Worm (Caenorhabditis elegans) whole organism, L3 larva: Measurements from ENCODE around the gene F44B9.5.

Experiments used
- aly-2 ChIP-seq: fragments of 150-350 bp; optimal IDR thresholded peaks from 2 replicates; lab custom pipeline; 2014; ENCODE audit warnings: missing biosample characterization, missing genetic modification characterization
- ama-1 ChIP-seq: fragments of 150-350 bp; optimal IDR thresholded peaks from 2 replicates; lab custom pipeline; 2018
- daf-12 ChIP-seq: fragments of 150-350 bp; optimal IDR thresholded peaks from 2 replicates; lab custom pipeline; 2014; ENCODE audit warnings: missing biosample characterization, missing genetic modification reagents, missing genetic modification characterization
- elt-1 ChIP-seq: fragments of 150-350 bp; optimal IDR thresholded peaks from 2 replicates; lab custom pipeline; 2014; ENCODE audit warnings: missing biosample characterization, missing genetic modification characterization
- elt-3 ChIP-seq, 3 experiments: fragments of 150-350 bp in 1 of 3; sonication (generic microtip) in 2 of 3; optimal IDR thresholded peaks; 2 replicates in 2 of 3; 4 replicates in 1 of 3; lab custom pipeline; 2014 to 2017; ENCODE audit warnings: missing biosample characterization in 3 of 3, missing genetic modification characterization in 3 of 3
- lin-15B ChIP-seq: fragments of 150-350 bp; optimal IDR thresholded peaks from 2 replicates; lab custom pipeline; 2014; ENCODE audit warnings: missing biosample characterization, missing genetic modification characterization
- mdl-1 ChIP-seq: fragments of 150-350 bp; optimal IDR thresholded peaks from 2 replicates; lab custom pipeline; 2014; ENCODE audit warnings: missing biosample characterization, missing genetic modification characterization
- nhr-11 ChIP-seq: fragments of 150-350 bp; optimal IDR thresholded peaks from 2 replicates; lab custom pipeline; 2014; ENCODE audit warnings: missing biosample characterization, missing genetic modification characterization
- nhr-12 ChIP-seq: fragments of 150-350 bp; optimal IDR thresholded peaks from 2 replicates; lab custom pipeline; 2014; ENCODE audit warnings: missing biosample characterization, missing genetic modification characterization
- nhr-77 ChIP-seq: fragments of 150-350 bp; optimal IDR thresholded peaks from 2 replicates; lab custom pipeline; 2014; ENCODE audit warnings: missing biosample characterization, missing genetic modification characterization
- sea-2 ChIP-seq: fragments of 150-350 bp; sonication (generic microtip); optimal IDR thresholded peaks from 4 replicates; lab custom pipeline; 2014; ENCODE audit warnings: missing biosample characterization, missing genetic modification reagents, missing genetic modification characterization
- unc-62 ChIP-seq: fragments of 150-350 bp; sonication (generic microtip); optimal IDR thresholded peaks from 4 replicates; lab custom pipeline; 2014; ENCODE audit warnings: missing biosample characterization, missing genetic modification reagents, missing genetic modification characterization
- ztf-11 ChIP-seq: fragments of 150-350 bp; optimal IDR thresholded peaks from 2 replicates; lab custom pipeline; 2014; ENCODE audit warnings: missing biosample characterization, missing genetic modification characterization

DNA sequence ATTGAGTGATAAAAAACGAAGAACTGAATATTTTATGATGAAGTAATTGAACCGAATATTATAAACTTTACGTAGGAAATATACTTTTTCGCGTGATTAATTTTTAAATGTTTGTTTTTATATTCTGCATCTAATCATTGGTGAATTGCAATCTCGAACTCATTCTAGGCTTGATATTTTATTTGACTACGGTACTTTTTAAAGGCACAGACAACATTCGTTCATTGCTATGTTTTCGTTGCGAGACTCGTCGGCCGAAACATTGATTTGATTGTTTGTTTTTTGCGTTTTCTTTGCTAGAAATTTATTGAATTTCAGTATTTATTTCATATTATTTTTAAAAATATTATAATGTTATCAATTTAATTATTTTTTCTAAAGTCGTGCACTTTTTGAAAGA lies 38.6 kb downstream of the F44B9.5 start, which contains the start of gene C06G4.4:
- no peak for TF ChIP-seq lin-15B (tag; lab: Kevin White, UChicago)
- TF ChIP-seq ama-1 (lab: Kevin White, UChicago): no peak
- TF ChIP-seq ztf-11 (tag; lab: Kevin White, UChicago): no peak
- no peak for TF ChIP-seq unc-62 (GFP tag; lab: Kevin White, UChicago)
- TF ChIP-seq nhr-11 (tag; lab: Kevin White, UChicago): no peak
- no peak for TF ChIP-seq nhr-12 (tag; lab: Kevin White, UChicago)
- TF ChIP-seq sea-2 (GFP tag; lab: Kevin White, UChicago): no peak
- TF ChIP-seq nhr-77 (tag; lab: Kevin White, UChicago): no peak
- no peak for TF ChIP-seq aly-2 (tag; lab: Kevin White, UChicago)
- no peak for TF ChIP-seq elt-1 (tag; lab: Kevin White, UChicago)
- no peak for TF ChIP-seq elt-3 (tag; optimal IDR thresholded peaks at IDR 0.05; lab: Kevin White, UChicago)
- TF ChIP-seq daf-12 (tag; lab: Kevin White, UChicago): no peak
- no peak for TF ChIP-seq mdl-1 (tag; lab: Kevin White, UChicago)
